Worm (Caenorhabditis elegans): ENCODE measurements around the gene mpc-1.
A peak's percentile ranks its signal among the peaks of the same experiment; 100 is the strongest.
"Not testable (repeated sequence)": the region's sequence is repeated elsewhere in the genome, so short reads cannot be mapped to it uniquely, and the experiment has no call there.

Gene mpc-1

DNA sequence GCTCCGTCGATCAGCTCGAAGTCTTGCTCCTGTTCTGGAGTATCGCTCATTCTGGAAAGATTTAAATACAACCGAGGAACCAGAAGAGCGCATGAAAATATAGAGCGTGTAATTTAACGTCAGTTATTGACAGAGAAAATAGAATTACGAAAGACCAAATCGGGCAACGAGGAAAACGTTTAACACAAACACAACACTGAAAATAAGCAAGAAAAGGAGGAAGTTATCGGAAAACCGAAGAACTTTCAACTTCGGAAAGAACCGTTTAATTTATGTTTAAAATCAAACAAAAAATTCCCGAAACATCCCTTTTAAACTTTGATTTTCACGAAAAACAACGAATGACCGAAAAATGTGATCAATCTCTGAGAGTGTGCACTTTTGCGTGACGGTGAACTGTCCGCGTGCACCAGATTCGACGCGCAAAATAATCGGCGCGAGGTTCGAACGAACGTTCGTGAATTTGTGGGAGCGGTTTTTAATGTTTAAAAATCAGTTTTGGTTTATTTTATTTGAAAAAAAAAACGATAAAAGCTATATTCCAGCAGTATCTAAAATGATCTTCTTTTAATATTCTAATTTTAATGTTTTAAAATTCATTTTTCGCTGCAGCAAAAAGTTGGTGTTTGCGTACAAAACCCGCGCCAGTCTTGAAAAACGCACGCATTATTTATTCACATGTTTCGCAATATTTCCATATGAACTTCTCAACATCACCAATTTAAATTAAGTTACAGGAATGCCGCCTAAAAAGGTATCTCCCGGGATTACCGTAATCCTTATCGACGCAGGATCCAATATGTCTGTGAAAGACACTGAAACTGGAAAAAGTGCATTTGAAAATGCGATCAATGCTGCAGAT, 6.1 kb downstream of the mpc-1 start, which contains the start of the genes R07E5.7 and cku-80 (continued):
- TF ChIP-seq nhr-6 (tag; optimal IDR thresholded peaks at IDR 0.05): no peak
- peak; percentile 48 for TF ChIP-seq ama-1 (optimal IDR thresholded peaks at IDR 0.05)
- TF ChIP-seq ztf-1 (GFP tag; conservative IDR thresholded peaks at IDR 0.05): no peak
- peak; percentile 66 for TF ChIP-seq crh-2 (tag; optimal IDR thresholded peaks at IDR 0.05)
- peak; percentile 73 for TF ChIP-seq C34F6.9 (tag; optimal IDR thresholded peaks at IDR 0.05)

DNA sequence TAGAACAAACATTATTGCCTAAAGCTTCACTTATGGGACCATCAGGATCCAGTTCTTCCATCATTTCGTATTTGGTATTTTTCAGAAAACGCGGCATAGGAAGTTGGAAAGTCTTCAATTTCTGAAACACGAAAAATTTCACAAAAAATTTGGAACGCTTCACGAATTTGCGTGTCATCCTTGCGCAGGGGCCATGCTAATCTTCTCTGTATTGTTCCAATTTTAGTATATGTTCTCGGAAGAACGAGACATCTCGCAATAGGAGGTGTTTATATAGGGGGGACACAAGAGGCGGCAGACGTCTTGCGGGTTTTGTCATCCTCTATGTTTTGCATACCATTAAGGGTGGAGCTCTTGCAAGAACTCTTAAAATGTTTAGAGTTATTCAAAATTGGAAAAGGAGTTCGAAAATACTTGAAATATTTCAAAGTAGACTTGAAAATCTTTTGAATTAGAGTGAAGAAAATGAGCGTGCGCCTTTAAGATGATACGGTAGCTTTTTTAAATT, 13.5 kb downstream of the mpc-1 start:
- TF ChIP-seq snpc-4 (tag; optimal IDR thresholded peaks at IDR 0.05) (peak; percentile 95), lsy-2 (tag; optimal IDR thresholded peaks at IDR 0.05) (peak; percentile 37 to 44), sma-9 (GFP tag; optimal IDR thresholded peaks at IDR 0.05) (peak; percentile 13)
- not testable (repeated sequence) for TF ChIP-seq sma-9 (tag; optimal IDR thresholded peaks at IDR 0.05)

DNA sequence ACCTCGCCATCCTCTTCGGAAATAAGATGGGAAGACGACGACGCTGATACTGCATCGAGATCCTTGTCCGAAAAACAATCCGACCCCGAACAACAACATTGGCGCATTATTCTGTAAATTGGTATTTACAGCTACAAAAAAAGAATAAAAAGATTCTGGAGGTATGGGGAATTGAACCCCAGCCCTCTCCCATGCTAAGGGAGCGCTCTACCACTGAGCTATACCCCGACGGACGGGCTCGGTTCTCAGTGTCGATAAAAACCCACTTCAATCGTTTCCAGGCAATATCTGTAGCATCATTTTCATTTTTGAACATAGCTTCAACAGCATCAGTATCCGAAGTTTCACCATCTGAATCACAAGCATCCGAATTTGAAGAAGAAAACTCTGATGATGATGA, 15.5 kb downstream of the mpc-1 start:
- TF ChIP-seq lsy-2 (tag; optimal IDR thresholded peaks at IDR 0.05) (no peak), nhr-129 (tag; optimal IDR thresholded peaks at IDR 0.05) (peak; percentile 14), nhr-12 (tag; optimal IDR thresholded peaks at IDR 0.05) (no peak), lin-13 (GFP tag; optimal IDR thresholded peaks at IDR 0.05) (no peak), dmd-4 (tag; optimal IDR thresholded peaks at IDR 0.05) (no peak), unc-55 (GFP tag; optimal IDR thresholded peaks at IDR 0.05) (peak; percentile 11), sma-9 (GFP tag; optimal IDR thresholded peaks at IDR 0.05) (no peak), sma-9 (tag; optimal IDR thresholded peaks at IDR 0.05) (no peak)

DNA sequence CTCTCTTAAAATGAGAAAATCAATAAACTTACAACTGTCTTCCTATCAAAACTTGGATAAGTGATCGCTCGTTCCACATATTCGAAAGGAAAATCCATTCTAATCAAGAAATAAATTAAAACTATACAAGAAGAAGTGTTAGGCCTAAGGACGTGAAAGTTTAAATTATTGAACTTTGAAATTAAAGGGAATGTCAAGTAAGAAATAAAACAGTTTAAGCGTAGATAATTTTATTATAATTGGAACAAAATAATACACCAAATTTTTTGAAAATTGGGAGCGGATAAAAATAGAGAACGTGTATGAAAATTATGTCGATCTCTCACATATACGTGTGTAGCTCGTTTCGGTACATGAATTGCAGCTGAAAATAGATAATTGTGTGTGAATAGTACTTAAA, 16.1 kb downstream of the mpc-1 start, which contains the start of gene C28A5.6:
TSS of gene C28A5.6 (minus strand) at position 101 of the 400 bp plus-strand sequence.
- TF ChIP-seq peb-1 (tag; optimal IDR thresholded peaks at IDR 0.05): no peak
- TF ChIP-seq nhr-129 (tag; optimal IDR thresholded peaks at IDR 0.05): no peak
- TF ChIP-seq lsy-2 (tag; optimal IDR thresholded peaks at IDR 0.05): no peak
- no peak for TF ChIP-seq Y55F3AM.14 (GFP tag; optimal IDR thresholded peaks at IDR 0.05)
- no peak for TF ChIP-seq unc-62 (GFP tag; optimal IDR thresholded peaks at IDR 0.05)
- no peak for TF ChIP-seq nhr-25 (tag; optimal IDR thresholded peaks at IDR 0.05)
- no peak for TF ChIP-seq lin-13 (GFP tag; optimal IDR thresholded peaks at IDR 0.05)
- TF ChIP-seq nhr-10 (tag; optimal IDR thresholded peaks at IDR 0.05): no peak
- no peak for TF ChIP-seq ztf-11 (tag; optimal IDR thresholded peaks at IDR 0.05)
- TF ChIP-seq snpc-4 (tag; optimal IDR thresholded peaks at IDR 0.05): no peak
- TF ChIP-seq ztf-4 (tag; optimal IDR thresholded peaks at IDR 0.05): no peak
- no peak for TF ChIP-seq blmp-1 (tag; optimal IDR thresholded peaks at IDR 0.05; ENCODE audit: insufficient read depth)
- TF ChIP-seq nhr-77 (tag; optimal IDR thresholded peaks at IDR 0.05): no peak
- no peak for TF ChIP-seq mdl-1 (tag; optimal IDR thresholded peaks at IDR 0.05)
- no peak for TF ChIP-seq fos-1 (tag; optimal IDR thresholded peaks at IDR 0.05)

ce11 chrIII:4434294-4434781, 21.1 kb downstream of the mpc-1 start, which contains the start of gene C28A5.1:
Gene C28A5.1, minus strand, starts transcription at chrIII:4434344.
- no peak for TF ChIP-seq sma-9 (GFP tag; optimal IDR thresholded peaks at IDR 0.05)
- TF ChIP-seq sma-9 (tag; optimal IDR thresholded peaks at IDR 0.05): no peak
- TF ChIP-seq lin-13 (GFP tag; optimal IDR thresholded peaks at IDR 0.05): no peak
- TF ChIP-seq lsy-2 (tag; optimal IDR thresholded peaks at IDR 0.05): no peak
- TF ChIP-seq ceh-82 (tag; optimal IDR thresholded peaks at IDR 0.05): no peak
- no peak for TF ChIP-seq ama-1 (optimal IDR thresholded peaks at IDR 0.05)
- TF ChIP-seq elt-3 (tag; optimal IDR thresholded peaks at IDR 0.05): no peak
- TF ChIP-seq egl-27 (tag; optimal IDR thresholded peaks at IDR 0.05): no peak
- TF ChIP-seq C34F6.9 (tag; optimal IDR thresholded peaks at IDR 0.05): no peak
- no peak for TF ChIP-seq nhr-129 (tag; optimal IDR thresholded peaks at IDR 0.05)
- TF ChIP-seq ZK546.5 (tag; optimal IDR thresholded peaks at IDR 0.05): no peak
- no peak for TF ChIP-seq mab-5 (tag; optimal IDR thresholded peaks at IDR 0.05)
- TF ChIP-seq lin-11 (tag; optimal IDR thresholded peaks at IDR 0.05): no peak
- TF ChIP-seq skn-1 (tag; optimal IDR thresholded peaks at IDR 0.05): no peak
- no peak for TF ChIP-seq gmeb-1 (tag; optimal IDR thresholded peaks at IDR 0.05)
- no peak for TF ChIP-seq ztf-4 (tag; optimal IDR thresholded peaks at IDR 0.05)
- no peak for TF ChIP-seq F13H6.1 (tag; optimal IDR thresholded peaks at IDR 0.05)
- TF ChIP-seq nhr-23 (tag; optimal IDR thresholded peaks at IDR 0.05): no peak
- no peak for TF ChIP-seq mbf-1 (tag; optimal IDR thresholded peaks at IDR 0.05)
- TF ChIP-seq mdl-1 (tag; optimal IDR thresholded peaks at IDR 0.05): no peak
- no peak for TF ChIP-seq sma-3 (GFP tag; optimal IDR thresholded peaks at IDR 0.05)

Measured in whole organism, L2 larva.